Worm (Caenorhabditis elegans): Measurements from ENCODE around the gene mtm-6.

DNA sequence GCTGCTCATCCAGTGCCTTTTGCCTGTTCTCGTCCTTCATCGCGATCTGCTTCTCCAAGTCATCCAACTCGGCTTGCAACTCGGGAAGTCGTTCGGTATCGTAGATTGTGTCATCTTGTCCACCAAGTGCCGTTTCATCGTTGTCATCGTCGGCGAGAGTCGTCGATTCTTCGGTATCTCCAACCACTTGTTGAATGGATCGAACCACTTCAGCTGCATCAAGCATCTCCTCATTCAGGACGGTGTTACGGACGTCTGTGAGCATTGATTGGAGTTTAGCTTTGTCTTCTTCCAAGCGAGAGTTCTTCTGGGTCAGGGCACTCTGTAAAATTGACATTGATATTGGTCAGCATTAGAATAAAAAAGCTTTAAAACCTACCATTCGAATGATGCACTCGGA lies 41.3 kb upstream of the mtm-6 start:
- TF ChIP-seq elt-4 (tag; optimal IDR thresholded peaks at IDR 0.05) (no peak), nhr-11 (tag; optimal IDR thresholded peaks at IDR 0.05) (no peak), nhr-232 (tag; optimal IDR thresholded peaks at IDR 0.05) (no peak), ref-2 (tag; optimal IDR thresholded peaks at IDR 0.05) (no peak), rnt-1 (tag; optimal IDR thresholded peaks at IDR 0.05) (no peak), K02D7.2 (tag; optimal IDR thresholded peaks at IDR 0.05) (no peak)

Data from whole organism, late embryonic.